Worm (Caenorhabditis elegans): ENCODE results near the gene W04E12.5.

The W04E12.5 gene

ce11 chrV:19745852-19746251 is at the start of gene W04E12.5:
TSS of gene W04E12.5 (plus strand) at chrV:19746152.
- no peak for TF ChIP-seq zfp-2 (tag; optimal IDR thresholded peaks at IDR 0.05)
- no peak for TF ChIP-seq daf-19 (GFP tag; conservative IDR thresholded peaks at IDR 0.05)
- no peak for TF ChIP-seq ceh-20 (GFP tag; IDR thresholded peaks at IDR 0.05)
- TF ChIP-seq attf-4 (tag; optimal IDR thresholded peaks at IDR 0.05): no peak
- TF ChIP-seq mep-1 (tag; optimal IDR thresholded peaks at IDR 0.05): no peak
- no peak for TF ChIP-seq nhr-41 (GFP tag; IDR thresholded peaks at IDR 0.05)
- no peak for TF ChIP-seq madf-5 (GFP tag; IDR thresholded peaks at IDR 0.05)
- TF ChIP-seq nhr-11 (tag; optimal IDR thresholded peaks at IDR 0.05): no peak
- no peak for TF ChIP-seq mdt-29 (GFP tag; IDR thresholded peaks at IDR 0.05)
- TF ChIP-seq duxl-1 (tag; optimal IDR thresholded peaks at IDR 0.05; ENCODE audit: poor library complexity): no peak
- TF ChIP-seq T20F7.1 (GFP tag; optimal IDR thresholded peaks at IDR 0.05): no peak
- no peak for TF ChIP-seq T26A8.4 (GFP tag; IDR thresholded peaks at IDR 0.05)
- TF ChIP-seq mes-2 (tag; optimal IDR thresholded peaks at IDR 0.05; ENCODE audit: poor library complexity, severe bottlenecking): no peak
- no peak for TF ChIP-seq nhr-111 (GFP tag; optimal IDR thresholded peaks at IDR 0.05)
- TF ChIP-seq tra-1 (GFP tag; IDR thresholded peaks at IDR 0.05): no peak

DNA sequence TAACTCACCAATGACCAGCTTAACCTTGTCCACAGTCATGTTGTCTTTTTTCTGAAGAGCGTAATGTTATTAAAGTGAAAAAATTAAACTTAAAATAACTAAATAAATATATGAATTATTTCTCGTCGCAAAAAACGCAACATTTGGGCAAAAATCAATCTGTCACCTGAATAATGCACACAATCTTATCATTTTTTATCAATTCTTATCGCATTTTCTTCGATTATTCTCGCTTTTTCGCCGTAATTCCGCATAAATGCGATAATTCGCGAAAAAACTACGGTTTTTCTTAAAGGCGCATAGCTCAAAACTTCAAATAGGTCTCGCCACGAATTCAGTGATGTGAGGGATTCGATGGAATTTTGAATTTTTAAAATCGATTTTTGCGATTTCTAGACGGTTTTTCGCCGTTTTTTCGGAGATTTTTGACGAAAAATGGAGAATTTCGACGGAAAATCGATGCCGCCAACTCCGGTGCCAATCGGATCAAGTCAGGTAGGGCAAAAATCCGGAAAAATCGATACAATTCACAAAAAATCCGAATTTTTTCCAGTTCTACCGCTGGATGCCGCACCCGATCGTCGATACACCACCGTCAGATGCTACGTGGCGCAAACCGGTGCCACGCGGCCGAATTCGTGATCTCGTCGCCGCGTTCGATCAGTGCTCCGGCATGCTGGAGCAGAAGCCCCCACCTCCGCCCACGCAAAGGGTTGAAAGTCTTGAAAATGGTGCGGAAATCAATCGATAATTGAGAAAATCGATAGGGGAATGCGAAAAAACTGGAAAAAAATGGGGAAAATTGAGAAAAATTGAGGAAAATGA is 48.4 kb upstream of the W04E12.5 start, which contains the start of the genes Y43F8C.13 and ani-3:
Gene Y43F8C.13 (minus strand): TSS at position 51 of the 825 bp plus-strand sequence.
Gene ani-3 (plus strand): TSS at position 385 of the 825 bp plus-strand sequence.
- TF ChIP-seq aha-1 (tag) (peak; percentile 39), daf-16 (GFP tag; optimal IDR thresholded peaks at IDR 0.05) (no peak), daf-16 (tag; optimal IDR thresholded peaks at IDR 0.05) (peak; percentile 33), nhr-6 (tag; optimal IDR thresholded peaks at IDR 0.05) (no peak), dve-1 (tag; optimal IDR thresholded peaks at IDR 0.05; ENCODE audit: insufficient read depth) (peak; percentile 61), ctbp-1 (GFP tag; IDR thresholded peaks at IDR 0.05) (no peak), set-16 (GFP tag; IDR thresholded peaks at IDR 0.05) (peak; percentile 75), pqm-1 (tag; optimal IDR thresholded peaks at IDR 0.05) (peak; percentile 88), Y105C5A.15 (GFP tag; IDR thresholded peaks at IDR 0.05) (no peak), snpc-1.2 (GFP tag; IDR thresholded peaks at IDR 0.05) (no peak), dmd-6 (GFP tag; IDR thresholded peaks at IDR 0.05) (peak; percentile 43; the same call in 1 of the 2 replicates), lsy-2 (tag; optimal IDR thresholded peaks at IDR 0.05) (peak in 1 of 2 experiments; percentile 23), hlh-11 (tag; optimal IDR thresholded peaks at IDR 0.05) (peak; percentile 28), F37D6.2 (tag; optimal IDR thresholded peaks at IDR 0.05) (no peak), hlh-30 (tag; optimal IDR thresholded peaks at IDR 0.05; ENCODE audit: insufficient read depth) (peak; percentile 5), nhr-28 (tag; optimal IDR thresholded peaks at IDR 0.05) (peak; percentile 57), daf-19 (GFP tag; conservative IDR thresholded peaks at IDR 0.05) (no peak), lin-13 (GFP tag; optimal IDR thresholded peaks at IDR 0.05) (peak; percentile 17), ztf-7 (tag; optimal IDR thresholded peaks at IDR 0.05) (no peak), nhr-111 (GFP tag; optimal IDR thresholded peaks at IDR 0.05) (no peak), ceh-28 (tag; optimal IDR thresholded peaks at IDR 0.05) (peak; percentile 24), lin-1 (GFP tag; IDR thresholded peaks at IDR 0.05) (no peak)

ce11 chrV:19708849-19709248 is 37.1 kb upstream of the W04E12.5 start, which contains the start of gene srv-3:
TSS of gene srv-3 (minus strand) at chrV:19708949.
- no peak for TF ChIP-seq ztf-7 (tag; optimal IDR thresholded peaks at IDR 0.05)
- no peak for TF ChIP-seq hlh-11 (tag; optimal IDR thresholded peaks at IDR 0.05)
- no peak for TF ChIP-seq Y48G9A.11 (GFP tag; IDR thresholded peaks at IDR 0.05)
- TF ChIP-seq nhr-42 (GFP tag; IDR thresholded peaks at IDR 0.05): no peak
- no peak for TF ChIP-seq mxl-2 (GFP tag; conservative IDR thresholded peaks at IDR 0.05)
- no peak for TF ChIP-seq lir-3 (tag; optimal IDR thresholded peaks at IDR 0.05)
- TF ChIP-seq saeg-2 (GFP tag; IDR thresholded peaks at IDR 0.05): no peak
- TF ChIP-seq lin-15B (tag; optimal IDR thresholded peaks at IDR 0.05): no peak
- no peak for TF ChIP-seq zip-11 (GFP tag; IDR thresholded peaks at IDR 0.05)
- no peak for TF ChIP-seq vab-7 (GFP tag; IDR thresholded peaks at IDR 0.05)
- TF ChIP-seq daf-8 (GFP tag; IDR thresholded peaks at IDR 0.05): no peak
- TF ChIP-seq ceh-28 (tag; optimal IDR thresholded peaks at IDR 0.05): no peak
- no peak for TF ChIP-seq lim-7 (GFP tag; IDR thresholded peaks at IDR 0.05)
